Worm (Caenorhabditis elegans): ENCODE data around the gene F28A10.13.

The F28A10.13 gene

DNA sequence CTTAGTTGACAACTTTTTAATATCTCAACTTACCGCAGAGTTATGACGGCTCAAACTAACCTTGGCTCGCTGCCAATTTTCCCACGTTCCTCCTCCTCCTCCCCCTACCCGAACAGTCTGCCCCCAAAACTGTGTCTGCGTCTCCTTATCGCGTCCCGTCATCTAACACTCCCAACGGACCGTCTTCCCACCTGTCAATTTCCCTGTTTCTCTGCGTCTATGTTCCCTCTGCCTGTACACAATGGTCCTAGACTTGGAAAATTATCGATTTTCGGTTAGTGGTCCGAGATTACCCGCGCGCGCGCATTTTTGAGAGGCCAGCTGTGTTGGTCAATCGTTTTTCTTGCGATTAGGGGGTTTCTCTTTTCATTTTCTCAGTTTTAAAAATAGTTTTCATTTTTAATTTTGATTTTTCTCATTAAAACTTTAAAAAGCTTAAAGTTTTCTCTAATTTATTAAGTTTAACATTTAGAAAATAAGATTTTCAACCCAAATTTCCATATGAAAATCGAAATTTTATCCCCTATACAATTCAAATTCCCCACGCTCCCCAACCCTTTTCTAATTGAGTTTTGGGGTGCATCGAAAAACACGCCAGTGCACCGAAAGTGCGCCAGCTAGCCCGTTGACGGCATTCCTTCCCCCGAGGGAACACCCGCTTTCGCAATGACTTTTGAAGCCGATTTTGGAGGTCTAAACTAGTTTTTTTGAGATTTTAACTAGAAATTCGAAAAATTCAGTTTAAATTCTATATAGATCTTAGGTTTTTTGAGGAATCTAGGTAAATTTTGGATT is 24.6 kb downstream of the F28A10.13 start, which contains the start of gene alg-2 (continued):
- TF ChIP-seq ztf-4 (tag; optimal IDR thresholded peaks at IDR 0.05) (no peak), F13H6.1 (tag; optimal IDR thresholded peaks at IDR 0.05) (peak; percentile 26), nhr-10 (tag; optimal IDR thresholded peaks at IDR 0.05) (no peak), alr-1 (tag; optimal IDR thresholded peaks at IDR 0.05) (no peak), nhr-25 (tag; optimal IDR thresholded peaks at IDR 0.05) (no peak), nhr-23 (tag; optimal IDR thresholded peaks at IDR 0.05) (no peak), crh-2 (tag; optimal IDR thresholded peaks at IDR 0.05) (peak; percentile 44), fos-1 (tag; optimal IDR thresholded peaks at IDR 0.05) (peak; percentile 29), ztf-11 (tag; optimal IDR thresholded peaks at IDR 0.05) (no peak), C34F6.9 (tag; optimal IDR thresholded peaks at IDR 0.05) (peak; percentile 52), blmp-1 (tag; optimal IDR thresholded peaks at IDR 0.05; ENCODE audit: insufficient read depth) (no peak)

DNA sequence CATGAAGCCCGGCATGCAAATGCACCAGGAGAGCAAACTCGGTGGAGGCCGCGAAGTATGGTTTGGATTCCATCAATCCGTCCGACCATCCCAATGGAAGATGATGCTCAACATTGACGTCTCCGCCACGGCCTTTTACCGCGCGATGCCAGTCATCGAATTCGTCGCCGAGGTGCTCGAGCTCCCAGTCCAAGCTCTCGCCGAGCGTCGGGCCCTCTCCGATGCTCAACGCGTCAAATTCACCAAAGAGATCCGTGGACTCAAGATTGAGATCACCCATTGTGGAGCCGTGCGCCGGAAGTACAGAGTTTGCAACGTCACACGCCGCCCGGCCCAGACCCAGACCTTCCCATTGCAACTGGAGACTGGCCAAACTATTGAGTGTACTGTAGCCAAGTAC is 27.1 kb downstream of the F28A10.13 start:
- no peak for TF ChIP-seq lin-13 (GFP tag; optimal IDR thresholded peaks at IDR 0.05)
- TF ChIP-seq nhr-23 (tag; optimal IDR thresholded peaks at IDR 0.05), result no peak
- no peak for TF ChIP-seq snpc-4 (tag; optimal IDR thresholded peaks at IDR 0.05)
- no peak for TF ChIP-seq blmp-1 (tag; optimal IDR thresholded peaks at IDR 0.05; ENCODE audit: insufficient read depth)
- TF ChIP-seq egl-27 (tag; optimal IDR thresholded peaks at IDR 0.05), result no peak
- TF ChIP-seq unc-39 (tag; optimal IDR thresholded peaks at IDR 0.05), result no peak
- TF ChIP-seq sma-9 (GFP tag; optimal IDR thresholded peaks at IDR 0.05), result no peak
- no peak for TF ChIP-seq sma-9 (tag; optimal IDR thresholded peaks at IDR 0.05)

- no peak for TF ChIP-seq unc-39 (tag; optimal IDR thresholded peaks at IDR 0.05)
- no peak for TF ChIP-seq elt-3 (tag; optimal IDR thresholded peaks at IDR 0.05)
- peak; percentile 38 for TF ChIP-seq sma-9 (GFP tag; optimal IDR thresholded peaks at IDR 0.05)
- no peak for TF ChIP-seq sma-9 (tag; optimal IDR thresholded peaks at IDR 0.05)
- TF ChIP-seq mbf-1 (tag; optimal IDR thresholded peaks at IDR 0.05), result no peak
- no peak for TF ChIP-seq peb-1 (tag; optimal IDR thresholded peaks at IDR 0.05)
- TF ChIP-seq F13H6.1 (tag; optimal IDR thresholded peaks at IDR 0.05), result no peak
- TF ChIP-seq fos-1 (tag; optimal IDR thresholded peaks at IDR 0.05), result peak; percentile 29
- TF ChIP-seq mdl-1 (tag; optimal IDR thresholded peaks at IDR 0.05), result no peak
- peak; percentile 16 for TF ChIP-seq crh-2 (tag; optimal IDR thresholded peaks at IDR 0.05)
- no peak for TF ChIP-seq skn-1 (tag; optimal IDR thresholded peaks at IDR 0.05)
Observed at ce11 chrII:880666-881226, 32.1 kb downstream of the F28A10.13 start.

DNA sequence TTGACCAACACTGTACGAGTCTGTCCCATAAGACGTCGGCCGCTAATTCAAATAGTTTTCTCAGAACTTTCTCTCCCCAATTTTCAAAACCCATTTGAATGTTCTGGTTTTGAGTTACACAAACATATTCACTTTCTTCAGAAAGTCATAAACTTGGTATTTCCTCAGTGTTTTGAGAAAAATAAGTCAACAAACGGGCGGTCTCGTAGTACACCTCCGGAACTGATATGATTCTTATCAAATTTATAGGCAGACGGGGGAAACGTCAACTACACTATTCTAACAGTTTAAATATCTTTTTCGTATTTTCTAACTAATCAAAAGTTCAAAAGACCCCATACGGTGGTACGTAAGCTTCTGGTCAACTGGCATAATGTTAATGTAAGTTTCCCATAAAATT is 35.6 kb downstream of the F28A10.13 start:
- TF ChIP-seq ama-1 (optimal IDR thresholded peaks at IDR 0.05) (no peak), fos-1 (tag; optimal IDR thresholded peaks at IDR 0.05) (peak; percentile 19), ztf-4 (tag; optimal IDR thresholded peaks at IDR 0.05) (no peak)

DNA sequence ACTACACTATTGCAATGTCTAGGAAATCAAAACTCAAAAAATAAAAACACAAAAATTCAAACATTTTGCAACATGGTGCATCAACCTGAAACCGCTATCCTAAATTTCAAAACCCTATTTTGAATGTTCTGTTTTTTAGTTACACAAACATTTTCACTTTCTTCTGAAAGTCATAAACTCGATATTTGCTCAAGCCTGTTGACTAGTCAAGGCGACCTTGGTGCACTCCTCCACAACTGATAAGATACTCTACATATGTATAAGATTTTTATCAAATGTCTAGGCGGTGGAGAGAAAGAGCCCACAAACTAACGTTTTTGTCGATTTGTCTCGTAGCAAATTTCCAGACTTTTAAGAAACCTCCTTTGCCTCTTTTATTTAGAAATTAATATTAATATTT is 39.4 kb downstream of the F28A10.13 start, which contains the start of gene T07D3.4:
Gene T07D3.4, plus strand, starts transcription at position 286 of the 400 bp plus-strand sequence.
- no peak for TF ChIP-seq sma-3 (GFP tag; optimal IDR thresholded peaks at IDR 0.05)
- peak; percentile 37 for TF ChIP-seq sma-9 (GFP tag; optimal IDR thresholded peaks at IDR 0.05)
- TF ChIP-seq sma-9 (tag; optimal IDR thresholded peaks at IDR 0.05), result no peak
- peak; percentile 61 for TF ChIP-seq fos-1 (tag; optimal IDR thresholded peaks at IDR 0.05)
- no peak for TF ChIP-seq lin-39 (tag; optimal IDR thresholded peaks at IDR 0.05)
- TF ChIP-seq C34F6.9 (tag; optimal IDR thresholded peaks at IDR 0.05), result no peak
- TF ChIP-seq nhr-77 (tag; optimal IDR thresholded peaks at IDR 0.05), result no peak

Data from whole organism, L2 larva.